Worm (Caenorhabditis elegans) whole organism, L1 larva: ENCODE data around the gene C52A10.3.

ENCODE experiments used
- aly-2 ChIP-seq: fragments of 150-350 bp; optimal IDR thresholded peaks from 2 replicates; lab custom pipeline; 2014; ENCODE audit warnings: missing biosample characterization, missing genetic modification characterization
- ama-1 ChIP-seq: fragments of 150-350 bp; optimal IDR thresholded peaks from 2 replicates; lab custom pipeline; 2014
- egl-27 ChIP-seq, 2 experiments: fragments of 150-350 bp in 1 of 2; sonication (generic microtip); optimal IDR thresholded peaks; 3 replicates each; lab custom pipeline; 2017 to 2018; ENCODE audit warnings: missing biosample characterization in 2 of 2, missing genetic modification characterization in 2 of 2, missing genetic modification reagents in 2 of 2
- nhr-47 ChIP-seq: sonication (generic microtip); optimal IDR thresholded peaks from 2 replicates; lab custom pipeline; 2016; ENCODE audit warnings: mild to moderate bottlenecking, missing genetic modification characterization, moderate library complexity, missing compliant biosample characterization
- nhr-90 ChIP-seq: sonication (generic microtip); optimal IDR thresholded peaks from 2 replicates; lab custom pipeline; 2016; ENCODE audit warnings: mild to moderate bottlenecking, missing genetic modification characterization, missing compliant biosample characterization; ENCODE audit not compliant: poor library complexity
- snu-23 ChIP-seq: sonication (generic microtip); optimal IDR thresholded peaks from 2 replicates; lab custom pipeline; 2016; ENCODE audit warnings: missing genetic modification characterization, missing compliant biosample characterization
- tbx-2 ChIP-seq: sonication (generic microtip); optimal IDR thresholded peaks from 2 replicates; lab custom pipeline; 2016; ENCODE audit warnings: missing genetic modification characterization, missing compliant biosample characterization
- unc-30 ChIP-seq: sonication (generic microtip); optimal IDR thresholded peaks from 2 replicates; lab custom pipeline; 2017; ENCODE audit warnings: missing biosample characterization, missing genetic modification characterization

DNA sequence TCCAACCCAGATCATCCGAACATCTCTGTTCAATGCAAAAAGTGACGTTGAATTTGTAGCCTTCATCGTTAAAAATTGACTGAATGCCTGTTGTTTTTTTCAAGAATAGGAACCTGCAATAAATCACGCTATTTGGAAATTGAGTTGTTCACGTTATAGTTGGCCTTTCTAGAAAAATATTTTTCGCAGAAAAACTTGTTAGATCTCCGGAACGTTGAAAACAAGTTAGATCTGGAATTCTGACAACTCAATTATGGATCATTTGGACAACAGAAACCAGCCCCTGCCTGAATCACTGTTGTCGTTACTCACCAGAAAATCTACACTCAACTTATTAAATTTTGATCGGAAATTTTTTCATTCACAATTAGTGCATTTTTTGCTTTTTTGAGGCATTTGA, 18.1 kb upstream of the C52A10.3 start, which contains the start of gene srt-67:
- TF ChIP-seq ama-1 (lab: Kevin White, UChicago) (no peak), unc-30 (tag; lab: Kevin White, UChicago) (no peak), nhr-47 (tag; lab: Kevin White, UChicago) (no peak), snu-23 (GFP tag; lab: Kevin White, UChicago) (no peak), tbx-2 (tag; lab: Kevin White, UChicago) (no peak), nhr-90 (tag; lab: Kevin White, UChicago) (no peak), egl-27 (tag; optimal IDR thresholded peaks at IDR 0.05; lab: Kevin White, UChicago) (no peak), aly-2 (tag; lab: Kevin White, UChicago) (no peak)
